Worm (Caenorhabditis elegans) whole organism, midembryonic: ENCODE data around the gene C05D9.3.
A peak's percentile ranks its signal among the peaks of the same experiment; 100 is the strongest.

Source experiments
- T22C8.4 ChIP-seq: fragments of 200-800 bp; sonication (Bioruptor generic); IDR thresholded peaks from 2 replicates; pipeline ENCODE4 v1.3.6; 2022; ENCODE audit warnings: missing genetic modification characterization, missing compliant biosample characterization
- cog-1 ChIP-seq: sonication (generic microtip); optimal IDR thresholded peaks from 2 replicates; lab custom pipeline; 2016; ENCODE audit warnings: missing genetic modification characterization, missing compliant biosample characterization
- flt-1 ChIP-seq: fragments of 200-800 bp; sonication (Bioruptor generic); IDR thresholded peaks from 2 replicates; pipeline ENCODE4 v1.3.6; 2022; ENCODE audit warnings: missing genetic modification characterization, missing compliant biosample characterization
- klf-2 ChIP-seq: fragments of 200-800 bp; sonication (Bioruptor generic); conservative IDR thresholded peaks from 2 replicates; pipeline ENCODE4 v1.3.6; 2022; ENCODE audit warnings: missing genetic modification reagents, missing genetic modification characterization, missing compliant biosample characterization
- med-1 ChIP-seq: sonication (generic microtip); optimal IDR thresholded peaks from 2 replicates; lab custom pipeline; 2017; ENCODE audit warnings: missing genetic modification characterization, mild to moderate bottlenecking, missing compliant biosample characterization, antibody characterized with exemption, missing genetic modification reagents; ENCODE audit not compliant: insufficient read depth
- ref-1 ChIP-seq: fragments of 200-800 bp; sonication (Bioruptor generic); conservative IDR thresholded peaks from 2 replicates; pipeline ENCODE4 v1.3.6; 2022; ENCODE audit warnings: missing genetic modification reagents, missing genetic modification characterization, missing compliant biosample characterization
- tab-1 ChIP-seq: fragments of 200-800 bp; sonication (Bioruptor generic); IDR thresholded peaks from 2 replicates; pipeline ENCODE4 v1.3.6; 2022; ENCODE audit warnings: missing genetic modification characterization, missing compliant biosample characterization
- ztf-23 ChIP-seq: fragments of 200-800 bp; sonication (Bioruptor generic); IDR thresholded peaks from 2 replicates; pipeline ENCODE4 v1.3.6; 2022; ENCODE audit warnings: missing genetic modification reagents, missing genetic modification characterization, missing compliant biosample characterization
- ztf-29 ChIP-seq: fragments of 200-800 bp; sonication (Bioruptor generic); IDR thresholded peaks from 2 replicates; pipeline ENCODE4 v1.3.6; 2022; ENCODE audit warnings: missing genetic modification reagents, missing genetic modification characterization, missing compliant biosample characterization

Gene C05D9.3

ce11 chrX:1111603-1112002 is at the start of gene C05D9.3:
Gene C05D9.3 (plus strand): TSS chrX:1111903.
- TF ChIP-seq ref-1 (GFP tag; lab: Robert Waterston, UW) (no peak), ztf-23 (GFP tag; lab: Robert Waterston, UW) (no peak), T22C8.4 (GFP tag; lab: Robert Waterston, UW) (no peak), cog-1 (tag; lab: Kevin White, UChicago) (no peak), med-1 (no peak), tab-1 (GFP tag; lab: Robert Waterston, UW) (no peak), klf-2 (GFP tag; lab: Robert Waterston, UW) (no peak), flt-1 (GFP tag; lab: Robert Waterston, UW) (no peak), ztf-29 (GFP tag; lab: Robert Waterston, UW) (no peak)

- TF ChIP-seq ref-1 (GFP tag; lab: Robert Waterston, UW) (no peak), med-1 (no peak), flt-1 (GFP tag; lab: Robert Waterston, UW) (no peak), klf-2 (GFP tag; lab: Robert Waterston, UW) (0 out of 2 replicates have a peak, but pooled peaks have one; percentile 6)
Observed at ce11 chrX:1062403-1063073, 49.2 kb upstream of the C05D9.3 start, which contains the start of gene unc-1. Gene unc-1 (minus strand): TSS chrX:1062453.

ce11 chrX:1064064-1064463 is 47.6 kb upstream of the C05D9.3 start:
- TF ChIP-seq klf-2 (GFP tag; lab: Robert Waterston, UW) (no peak), tab-1 (GFP tag; lab: Robert Waterston, UW) (no peak), T22C8.4 (GFP tag; lab: Robert Waterston, UW) (no peak), med-1 (no peak), ref-1 (GFP tag; lab: Robert Waterston, UW) (no peak), ztf-23 (GFP tag; lab: Robert Waterston, UW) (no peak), ztf-29 (GFP tag; lab: Robert Waterston, UW) (no peak), flt-1 (GFP tag; lab: Robert Waterston, UW) (no peak), cog-1 (tag; lab: Kevin White, UChicago) (no peak)

ce11 chrX:1068986-1069385 is 42.7 kb upstream of the C05D9.3 start, which contains the start of gene mksr-1:
Gene mksr-1 (minus strand): TSS chrX:1069129.
- TF ChIP-seq tab-1 (GFP tag; lab: Robert Waterston, UW) (no peak), ztf-23 (GFP tag; lab: Robert Waterston, UW) (no peak), cog-1 (tag; lab: Kevin White, UChicago) (no peak), med-1 (no peak), ztf-29 (GFP tag; lab: Robert Waterston, UW) (no peak)

ce11 chrX:1070585-1070984 is 41.1 kb upstream of the C05D9.3 start:
- 0 out of 2 replicates have a peak, but pooled peaks have one; percentile 43 for TF ChIP-seq ztf-23 (GFP tag; lab: Robert Waterston, UW)

ce11 chrX:1072152-1072551 is 39.6 kb upstream of the C05D9.3 start, which contains the start of gene lim-6:
Gene lim-6 (plus strand): TSS chrX:1072452.
- TF ChIP-seq ref-1 (GFP tag; lab: Robert Waterston, UW) = no peak
- no peak for TF ChIP-seq cog-1 (tag; lab: Kevin White, UChicago)
- TF ChIP-seq flt-1 (GFP tag; lab: Robert Waterston, UW) = no peak
- TF ChIP-seq tab-1 (GFP tag; lab: Robert Waterston, UW) = no peak
- no peak for TF ChIP-seq med-1
- no peak for TF ChIP-seq T22C8.4 (GFP tag; lab: Robert Waterston, UW)
- TF ChIP-seq ztf-29 (GFP tag; lab: Robert Waterston, UW) = no peak
- no peak for TF ChIP-seq klf-2 (GFP tag; lab: Robert Waterston, UW)
- TF ChIP-seq ztf-23 (GFP tag; lab: Robert Waterston, UW) = no peak

ce11 chrX:1080549-1080948 is 31.2 kb upstream of the C05D9.3 start, which contains the start of gene pfn-3:
Gene pfn-3 (minus strand): TSS chrX:1080649.
- TF ChIP-seq ztf-23 (GFP tag; lab: Robert Waterston, UW) = no peak
- TF ChIP-seq ztf-29 (GFP tag; lab: Robert Waterston, UW) = no peak
- no peak for TF ChIP-seq flt-1 (GFP tag; lab: Robert Waterston, UW)
- no peak for TF ChIP-seq med-1
- no peak for TF ChIP-seq klf-2 (GFP tag; lab: Robert Waterston, UW)
- TF ChIP-seq cog-1 (tag; lab: Kevin White, UChicago) = no peak
- no peak for TF ChIP-seq ref-1 (GFP tag; lab: Robert Waterston, UW)
- TF ChIP-seq tab-1 (GFP tag; lab: Robert Waterston, UW) = no peak
- TF ChIP-seq T22C8.4 (GFP tag; lab: Robert Waterston, UW) = no peak

ce11 chrX:1081927-1082326 is 29.8 kb upstream of the C05D9.3 start:
- no peak for TF ChIP-seq ztf-23 (GFP tag; lab: Robert Waterston, UW)
- TF ChIP-seq cog-1 (tag; lab: Kevin White, UChicago) = peak; percentile 16
- no peak for TF ChIP-seq ztf-29 (GFP tag; lab: Robert Waterston, UW)
- no peak for TF ChIP-seq klf-2 (GFP tag; lab: Robert Waterston, UW)
- no peak for TF ChIP-seq flt-1 (GFP tag; lab: Robert Waterston, UW)
- TF ChIP-seq ref-1 (GFP tag; lab: Robert Waterston, UW) = no peak
- TF ChIP-seq tab-1 (GFP tag; lab: Robert Waterston, UW) = 0 out of 2 replicates have a peak, but pooled peaks have one; percentile 66
- TF ChIP-seq med-1 = no peak

- TF ChIP-seq cog-1 (tag; lab: Kevin White, UChicago) (no peak), ztf-29 (GFP tag; lab: Robert Waterston, UW) (no peak), T22C8.4 (GFP tag; lab: Robert Waterston, UW) (no peak), flt-1 (GFP tag; lab: Robert Waterston, UW) (no peak), klf-2 (GFP tag; lab: Robert Waterston, UW) (no peak), ref-1 (GFP tag; lab: Robert Waterston, UW) (no peak), ztf-23 (GFP tag; lab: Robert Waterston, UW) (no peak), med-1 (no peak), tab-1 (GFP tag; lab: Robert Waterston, UW) (no peak)
Observed at ce11 chrX:1085000-1085399, 26.7 kb upstream of the C05D9.3 start.
